Fruit fly (Drosophila melanogaster): ENCODE results near the gene CG12316.

The CG12316 gene

dm6 chr3L:15104849-15105555 is 31.7 kb downstream of the CG12316 start (continued):
- TF ChIP-seq CoRest (tag; optimal IDR thresholded peaks at IDR 0.05) (peak; percentile 72), so (GFP tag; IDR thresholded peaks at IDR 0.05) (no peak), ken (GFP tag; IDR thresholded peaks at IDR 0.05) (peak; percentile 57; the same call in 1 of the 3 replicates), Sox102F (GFP tag; optimal IDR thresholded peaks at IDR 0.05) (peak; percentile 71), dmrt11E (tag; optimal IDR thresholded peaks at IDR 0.05) (no peak), CG10565 (GFP tag; optimal IDR thresholded peaks at IDR 0.05) (no peak), hbn (GFP tag; IDR thresholded peaks at IDR 0.05; ENCODE audit: partially characterized antibody) (no peak; the same call in 1 of the 2 replicates), CG10267 (tag; optimal IDR thresholded peaks at IDR 0.05) (peak; percentile 20), slou (GFP tag; optimal IDR thresholded peaks at IDR 0.05) (peak; percentile 7), Ets65A (GFP tag) (peak; percentile 97), Rx (GFP tag; IDR thresholded peaks at IDR 0.05) (0 out of 2 replicates have a peak, but pooled peaks have one; percentile 44), CG5180 (GFP tag; optimal IDR thresholded peaks at IDR 0.05) (peak; percentile 50), CG18619 (GFP tag; optimal IDR thresholded peaks at IDR 0.05) (peak; percentile 56), CG11456 (GFP tag; IDR thresholded peaks at IDR 0.05) (no peak; the same call in 2 of the 3 replicates), Oaz (GFP tag; IDR thresholded peaks at IDR 0.05) (0 out of 2 replicates have a peak, but pooled peaks have one; percentile 32), Nf-YC (tag; optimal IDR thresholded peaks at IDR 0.05) (no peak), CG10209 (GFP tag; optimal IDR thresholded peaks at IDR 0.05) (peak; percentile 53), odd (GFP tag; optimal IDR thresholded peaks at IDR 0.05) (no peak), CG14710 (tag; optimal IDR thresholded peaks at IDR 0.05) (peak; percentile 4), CG4328 (GFP tag; optimal IDR thresholded peaks at IDR 0.05) (no peak), CG9215 (GFP tag; IDR thresholded peaks at IDR 0.05) (peak; percentile 52), CG4617 (GFP tag; optimal IDR thresholded peaks at IDR 0.05; ENCODE audit: borderline replicate concordance) (no peak), Atf-2 (GFP tag; optimal IDR thresholded peaks at IDR 0.05) (peak; percentile 50), CG12236 (GFP tag; optimal IDR thresholded peaks at IDR 0.05) (peak; percentile 23), tio (GFP tag; optimal IDR thresholded peaks at IDR 0.05) (peak; percentile 32), Doc2 (GFP tag; IDR thresholded peaks at IDR 0.05) (no peak), Nf-YB (GFP tag; optimal IDR thresholded peaks at IDR 0.05) (no peak), caup (GFP tag; optimal IDR thresholded peaks at IDR 0.05; ENCODE audit: severe bottlenecking) (no peak), CG18764 (GFP tag; optimal IDR thresholded peaks at IDR 0.05) (no peak), onecut (GFP tag; IDR thresholded peaks at IDR 0.05) (no peak), dysf (GFP tag; IDR thresholded peaks at IDR 0.05) (peak; percentile 75), CG18599 (GFP tag; optimal IDR thresholded peaks at IDR 0.05) (peak; percentile 70), CG30431 (GFP tag; optimal IDR thresholded peaks at IDR 0.05) (peak; percentile 28), mld (GFP tag; IDR thresholded peaks at IDR 0.05; ENCODE audit: partially characterized antibody) (no peak), Bdp1 (GFP tag; optimal IDR thresholded peaks at IDR 0.05) (peak; percentile 25), Dip2 (GFP tag; IDR thresholded peaks at IDR 0.05) (no peak), tna (GFP tag; IDR thresholded peaks at IDR 0.05; ENCODE audit: partially characterized antibody) (no peak), lmd (GFP tag; IDR thresholded peaks at IDR 0.05) (peak; percentile 68), mirr (GFP tag; optimal IDR thresholded peaks at IDR 0.05) (no peak), CG18262 (tag; optimal IDR thresholded peaks at IDR 0.05) (peak; percentile 46), hb (GFP tag; IDR thresholded peaks at IDR 0.05; ENCODE audit: partially characterized antibody) (no peak), Kr (GFP tag; optimal IDR thresholded peaks at IDR 0.05) (no peak), nmo (GFP tag; optimal IDR thresholded peaks at IDR 0.05) (peak; percentile 47), ham (GFP tag; IDR thresholded peaks at IDR 0.05) (no peak), ttk (GFP tag; IDR thresholded peaks at IDR 0.05) (no peak), CG32767 (GFP tag; IDR thresholded peaks at IDR 0.05) (no peak), croc (GFP tag; conservative IDR thresholded peaks at IDR 0.05) (peak; percentile 26; the same call in 2 of the 3 replicates), Drgx (GFP tag; IDR thresholded peaks at IDR 0.05) (peak; percentile 86), CG6654 (GFP tag; optimal IDR thresholded peaks at IDR 0.05) (no peak)
